Fruit fly (Drosophila melanogaster) whole organism, embryonic: ENCODE measurements around the gene alpha-Est1.

Experiments
- Bteb2 ChIP-seq: fragments of 200-800 bp; sonication (Bioruptor generic); optimal IDR thresholded peaks from 2 replicates; lab custom pipeline; 2016; ENCODE audit warnings: missing biosample characterization, missing genetic modification characterization
- CG1647 ChIP-seq: fragments of 200-800 bp; sonication (Bioruptor generic); optimal IDR thresholded peaks from 3 replicates; lab custom pipeline; 2016; ENCODE audit warnings: missing biosample characterization, missing genetic modification characterization
- CG4730 ChIP-seq: fragments of 200-800 bp; sonication (Bioruptor generic); IDR thresholded peaks from 2 replicates; pipeline ENCODE4 v1.3.6; 2022; ENCODE audit warnings: missing biosample characterization, missing genetic modification characterization
- CG5180 ChIP-seq: fragments of 200-800 bp; sonication (Bioruptor generic); optimal IDR thresholded peaks from 3 replicates; lab custom pipeline; 2017; ENCODE audit warnings: missing biosample characterization, missing genetic modification characterization, mild to moderate bottlenecking, moderate library complexity, missing genetic modification reagents
- ato ChIP-seq: fragments of 200-800 bp; sonication (Bioruptor generic); IDR thresholded peaks from 2 replicates; pipeline ENCODE4 v1.3.6; 2022; ENCODE audit warnings: missing biosample characterization, missing genetic modification characterization; ENCODE audit not compliant: partially characterized antibody
- hb ChIP-seq: fragments of 200-800 bp; sonication (Bioruptor generic); IDR thresholded peaks from 3 replicates; pipeline ENCODE4 v1.3.6; 2022; ENCODE audit warnings: missing biosample characterization, missing genetic modification characterization; ENCODE audit not compliant: partially characterized antibody
- hkb ChIP-seq, 2 experiments: fragments of 200-800 bp in 1 of 2; fragments of >200 bp in 1 of 2; sonication (Bioruptor generic) in 1 of 2; IDR thresholded peaks in 1 of 2; optimal IDR thresholded peaks in 1 of 2; 2 replicates each; pipeline versions ENCODE4 v1.3.6 to Lab custom; 2017 to 2022; ENCODE audit warnings: missing biosample characterization in 1 of 2, missing genetic modification characterization in 1 of 2
- vfl ChIP-seq: fragments of 200-800 bp; sonication (Bioruptor generic); optimal IDR thresholded peaks from 2 replicates; lab custom pipeline; 2016; ENCODE audit warnings: missing biosample characterization, missing genetic modification characterization
- zen2 ChIP-seq: fragments of 200-800 bp; sonication (Bioruptor generic); IDR thresholded peaks from 3 replicates; pipeline ENCODE4 v1.3.6; 2022; ENCODE audit warnings: missing biosample characterization, missing genetic modification characterization; ENCODE audit not compliant: partially characterized antibody

DNA sequence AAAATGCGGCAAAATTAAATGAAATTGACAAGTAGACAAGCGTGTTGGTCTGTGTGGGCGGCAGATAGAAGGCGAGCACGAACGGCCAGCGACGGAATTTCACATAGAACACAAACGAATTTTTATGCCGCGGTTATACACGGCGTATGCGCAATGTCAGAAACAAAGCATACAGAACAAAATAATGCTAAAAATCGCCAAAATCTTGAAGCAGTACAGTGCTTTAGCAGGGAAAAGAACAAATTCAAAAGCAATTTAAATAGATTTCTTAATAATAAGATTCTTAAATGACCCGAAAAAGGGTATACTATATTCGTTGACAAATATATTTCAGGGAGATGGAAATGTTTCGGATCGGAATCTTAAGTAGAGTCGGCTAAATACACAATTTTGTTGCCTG is 48.4 kb downstream of the alpha-Est1 start:
- no peak for TF ChIP-seq CG5180 (GFP tag; lab: Kevin White, UChicago)
- TF ChIP-seq vfl (GFP tag; lab: Kevin White, UChicago) = no peak
- no peak for TF ChIP-seq CG4730 (GFP tag; lab: Robert Waterston, UW)
- TF ChIP-seq Bteb2 (GFP tag; lab: Kevin White, UChicago) = peak; percentile 22
- no peak for TF ChIP-seq hkb (optimal IDR thresholded peaks at IDR 0.05; lab: Kevin White, UChicago)
- no peak for TF ChIP-seq hkb (GFP tag; IDR thresholded peaks at IDR 0.05; lab: Robert Waterston, UW)
- TF ChIP-seq zen2 (GFP tag; lab: Robert Waterston, UW) = no peak
- no peak for TF ChIP-seq hb (GFP tag; lab: Robert Waterston, UW)
- TF ChIP-seq ato (GFP tag; lab: Robert Waterston, UW) = no peak
- no peak for TF ChIP-seq CG1647 (GFP tag; lab: Kevin White, UChicago)
